Worm (Caenorhabditis elegans): Measurements from ENCODE around the gene sedl-1.

sedl-1 gene

DNA sequence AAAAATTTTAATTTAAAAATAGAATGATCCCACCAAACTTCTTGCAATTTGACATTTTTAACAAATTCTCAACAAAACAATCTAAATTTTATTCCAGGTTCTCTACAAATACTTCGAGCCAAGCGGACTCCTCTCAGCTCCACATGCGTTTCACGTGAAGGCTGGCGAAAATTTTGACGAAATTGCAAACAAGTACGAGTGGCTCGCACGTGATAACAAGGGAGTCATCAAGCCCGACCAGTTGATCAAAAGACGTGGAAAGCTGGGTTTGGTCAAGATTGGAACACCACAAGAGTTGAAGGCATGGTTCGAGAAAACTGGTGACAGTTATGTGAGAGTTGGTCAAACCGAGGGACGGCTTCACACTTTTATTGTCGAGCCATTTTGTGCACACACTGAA, 39.6 kb upstream of the sedl-1 start:
- TF ChIP-seq hnd-1 (tag; optimal IDR thresholded peaks at IDR 0.05) (no peak), sea-1 (GFP tag; conservative IDR thresholded peaks at IDR 0.05) (no peak), flt-1 (GFP tag; IDR thresholded peaks at IDR 0.05) (no peak)

DNA sequence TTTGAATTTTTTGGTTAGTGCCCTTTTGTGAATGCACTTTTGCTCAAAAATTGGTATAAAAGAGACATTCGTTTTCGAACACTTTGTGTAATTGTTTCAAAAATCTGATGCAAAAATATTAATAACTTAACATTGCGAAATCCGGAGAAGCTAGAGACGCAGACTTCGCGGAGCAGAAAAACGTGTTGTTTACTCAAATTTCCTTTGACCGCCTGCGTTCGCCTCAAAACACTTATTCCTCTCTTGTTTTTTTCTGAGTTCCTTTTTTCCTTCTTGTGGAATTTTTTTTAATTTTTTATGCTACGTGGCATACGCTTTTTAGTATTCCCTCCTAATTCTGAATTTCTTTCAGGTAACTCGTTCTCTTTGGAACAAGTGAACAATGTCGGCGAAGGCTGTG, 39.1 kb upstream of the sedl-1 start, which contains the start of gene acly-1:
Gene acly-1 (plus strand): TSS at position 353 of the 400 bp plus-strand sequence.
- TF ChIP-seq ama-1 (optimal IDR thresholded peaks at IDR 0.05) (no peak), scrt-1 (GFP tag; IDR thresholded peaks at IDR 0.05) (no peak), pes-1 (GFP tag; IDR thresholded peaks at IDR 0.05) (no peak), hmbx-1 (tag; optimal IDR thresholded peaks at IDR 0.05) (no peak), ets-7 (tag; optimal IDR thresholded peaks at IDR 0.05) (no peak), tbx-11 (GFP tag; IDR thresholded peaks at IDR 0.05) (no peak), flt-1 (GFP tag; IDR thresholded peaks at IDR 0.05) (no peak), hmg-4 (GFP tag; optimal IDR thresholded peaks at IDR 0.05) (no peak), F13C5.2 (tag; optimal IDR thresholded peaks at IDR 0.05) (no peak), ceh-36 (tag; optimal IDR thresholded peaks at IDR 0.05) (no peak), ceh-13 (GFP tag; optimal IDR thresholded peaks at IDR 0.05) (no peak), sea-1 (GFP tag; conservative IDR thresholded peaks at IDR 0.05) (no peak), B0310.2 (tag; optimal IDR thresholded peaks at IDR 0.05) (no peak), tra-4 (tag; optimal IDR thresholded peaks at IDR 0.05) (no peak), tbx-37 (GFP tag; conservative IDR thresholded peaks at IDR 0.05) (no peak), hnd-1 (tag; optimal IDR thresholded peaks at IDR 0.05) (no peak), aly-1 (tag; optimal IDR thresholded peaks at IDR 0.05) (no peak)

DNA sequence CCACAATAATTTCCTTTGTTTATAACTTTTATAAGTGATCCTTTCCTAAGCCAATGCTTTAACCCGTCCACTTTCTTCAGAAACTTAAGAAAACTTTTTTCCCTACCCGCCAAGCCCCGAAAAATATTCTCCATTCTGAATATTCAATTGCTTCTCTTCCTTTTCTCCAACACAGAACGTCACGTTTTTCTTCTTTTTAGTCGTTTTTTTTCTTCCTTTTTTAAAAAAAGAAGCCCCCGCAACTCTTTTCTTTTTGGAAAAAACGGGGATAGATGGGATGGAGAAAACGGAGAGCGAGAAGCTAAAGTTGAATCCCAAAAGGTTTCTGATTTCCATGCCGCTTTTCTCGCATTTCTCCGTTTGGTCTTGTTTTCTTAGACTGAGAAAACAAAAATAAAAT, 38.5 kb upstream of the sedl-1 start:
- TF ChIP-seq ceh-13 (GFP tag; optimal IDR thresholded peaks at IDR 0.05) (no peak), tbx-37 (GFP tag; conservative IDR thresholded peaks at IDR 0.05) (no peak), F13C5.2 (tag; optimal IDR thresholded peaks at IDR 0.05) (no peak), ets-7 (tag; optimal IDR thresholded peaks at IDR 0.05) (no peak), scrt-1 (GFP tag; IDR thresholded peaks at IDR 0.05) (no peak), tra-4 (tag; optimal IDR thresholded peaks at IDR 0.05) (no peak), hnd-1 (tag; optimal IDR thresholded peaks at IDR 0.05) (no peak), B0310.2 (tag; optimal IDR thresholded peaks at IDR 0.05) (no peak)

DNA sequence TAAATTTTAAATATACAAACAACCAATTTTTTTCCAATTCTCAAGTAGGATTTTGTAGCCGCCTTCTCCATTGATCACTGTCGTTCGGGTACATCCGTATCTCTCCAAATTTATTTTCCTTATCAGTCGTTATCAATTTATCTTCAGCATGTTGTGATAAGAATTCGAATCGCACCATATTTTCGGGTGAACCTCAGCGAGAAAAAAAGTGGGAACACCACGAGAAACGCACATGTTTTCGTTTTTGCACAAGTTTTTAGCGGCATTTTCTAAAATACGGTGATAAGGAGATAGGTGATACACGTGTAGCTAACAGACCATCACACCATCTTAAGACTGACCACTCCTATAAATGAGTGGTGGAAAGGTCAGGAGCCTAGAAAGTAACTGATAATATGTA, 37.9 kb upstream of the sedl-1 start:
- no peak for TF ChIP-seq hmbx-1 (tag; optimal IDR thresholded peaks at IDR 0.05)
- TF ChIP-seq tbx-11 (GFP tag; IDR thresholded peaks at IDR 0.05): no peak
- TF ChIP-seq pes-1 (GFP tag; IDR thresholded peaks at IDR 0.05): no peak
- no peak for TF ChIP-seq ceh-13 (GFP tag; optimal IDR thresholded peaks at IDR 0.05)
- TF ChIP-seq aly-1 (tag; optimal IDR thresholded peaks at IDR 0.05): no peak
- TF ChIP-seq ama-1 (optimal IDR thresholded peaks at IDR 0.05): no peak
- TF ChIP-seq hmg-4 (GFP tag; optimal IDR thresholded peaks at IDR 0.05): no peak
- no peak for TF ChIP-seq F13C5.2 (tag; optimal IDR thresholded peaks at IDR 0.05)
- no peak for TF ChIP-seq tra-4 (tag; optimal IDR thresholded peaks at IDR 0.05)
- no peak for TF ChIP-seq sea-1 (GFP tag; conservative IDR thresholded peaks at IDR 0.05)
- TF ChIP-seq tbx-37 (GFP tag; conservative IDR thresholded peaks at IDR 0.05): no peak
- TF ChIP-seq flt-1 (GFP tag; IDR thresholded peaks at IDR 0.05): no peak

DNA sequence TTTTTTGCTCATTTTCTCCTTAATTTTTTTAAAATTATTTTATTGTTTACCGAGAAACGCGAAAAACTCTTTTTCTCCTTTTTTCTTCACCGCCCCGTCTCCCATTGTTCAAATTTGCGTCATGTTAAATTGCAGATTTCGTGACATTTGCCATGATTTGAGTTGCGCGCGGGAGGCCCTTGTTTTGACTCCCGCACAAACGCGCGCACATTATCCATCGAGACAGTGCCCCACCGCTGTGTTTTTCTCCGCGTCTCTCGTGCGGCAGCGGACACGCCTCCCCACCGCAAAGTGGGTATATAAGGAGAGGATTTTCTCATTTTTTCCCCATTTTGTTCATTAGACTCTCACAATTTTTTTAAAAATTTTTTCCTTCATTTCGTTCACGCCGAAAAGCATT, 35.9 kb upstream of the sedl-1 start:
- no peak for TF ChIP-seq hmg-4 (GFP tag; optimal IDR thresholded peaks at IDR 0.05)
- no peak for TF ChIP-seq aly-1 (tag; optimal IDR thresholded peaks at IDR 0.05)
- no peak for TF ChIP-seq ceh-36 (tag; optimal IDR thresholded peaks at IDR 0.05)
- TF ChIP-seq sea-1 (GFP tag; conservative IDR thresholded peaks at IDR 0.05): no peak
- TF ChIP-seq ets-7 (tag; optimal IDR thresholded peaks at IDR 0.05): no peak
- no peak for TF ChIP-seq flt-1 (GFP tag; IDR thresholded peaks at IDR 0.05)

DNA sequence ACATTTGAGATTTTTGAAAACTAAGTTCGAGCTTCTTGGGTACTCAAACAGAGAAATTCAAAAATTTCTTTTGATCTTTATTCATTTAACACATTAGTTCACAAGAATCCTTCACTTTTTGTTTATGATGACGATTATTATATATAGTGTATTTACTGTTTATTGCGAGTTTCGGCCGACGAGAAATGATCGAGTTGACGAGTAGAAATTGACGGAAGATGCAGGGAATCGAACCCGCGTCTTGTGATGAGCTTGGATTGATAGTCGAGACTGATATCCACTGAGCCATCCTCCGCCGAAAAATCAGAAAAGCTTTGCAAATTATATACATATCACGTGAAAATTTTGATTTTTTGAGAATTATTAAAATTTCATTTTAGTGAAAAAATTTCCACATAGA, 33.7 kb upstream of the sedl-1 start:
- TF ChIP-seq ceh-13 (GFP tag; optimal IDR thresholded peaks at IDR 0.05): no peak
- no peak for TF ChIP-seq hmg-4 (GFP tag; optimal IDR thresholded peaks at IDR 0.05)
- no peak for TF ChIP-seq tra-4 (tag; optimal IDR thresholded peaks at IDR 0.05)
- TF ChIP-seq sea-1 (GFP tag; conservative IDR thresholded peaks at IDR 0.05): no peak
- no peak for TF ChIP-seq B0310.2 (tag; optimal IDR thresholded peaks at IDR 0.05)
- no peak for TF ChIP-seq hnd-1 (tag; optimal IDR thresholded peaks at IDR 0.05)
- no peak for TF ChIP-seq tbx-37 (GFP tag; conservative IDR thresholded peaks at IDR 0.05)
- no peak for TF ChIP-seq ceh-36 (tag; optimal IDR thresholded peaks at IDR 0.05)
- no peak for TF ChIP-seq pes-1 (GFP tag; IDR thresholded peaks at IDR 0.05)
- no peak for TF ChIP-seq tbx-11 (GFP tag; IDR thresholded peaks at IDR 0.05)
- no peak for TF ChIP-seq flt-1 (GFP tag; IDR thresholded peaks at IDR 0.05)
- no peak for TF ChIP-seq aly-1 (tag; optimal IDR thresholded peaks at IDR 0.05)
- no peak for TF ChIP-seq ets-7 (tag; optimal IDR thresholded peaks at IDR 0.05)
- TF ChIP-seq ama-1 (optimal IDR thresholded peaks at IDR 0.05): no peak
- no peak for TF ChIP-seq F13C5.2 (tag; optimal IDR thresholded peaks at IDR 0.05)
- no peak for TF ChIP-seq hmbx-1 (tag; optimal IDR thresholded peaks at IDR 0.05)
- TF ChIP-seq scrt-1 (GFP tag; IDR thresholded peaks at IDR 0.05): no peak

DNA sequence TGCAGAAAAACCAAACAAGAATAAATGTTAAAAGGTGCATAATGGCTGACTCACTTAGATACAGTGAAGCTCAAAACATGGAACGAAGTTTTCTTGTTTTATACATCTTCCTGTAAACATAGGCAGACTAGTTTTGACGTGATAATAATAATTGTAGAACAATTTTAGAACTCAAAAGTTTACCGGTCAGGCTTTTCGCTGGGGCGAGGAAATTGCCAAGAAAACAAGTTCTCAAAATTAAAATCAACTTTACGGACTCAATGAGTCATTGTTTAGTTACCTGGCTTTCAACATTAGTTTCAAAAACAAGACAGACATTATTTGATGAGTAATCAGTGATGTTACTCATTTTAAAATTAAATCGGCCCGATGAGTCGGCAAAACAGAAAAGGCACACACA, 32.8 kb upstream of the sedl-1 start, which contains the start of gene D1005.5:
Gene D1005.5 (minus strand): TSS at position 101 of the 400 bp plus-strand sequence.
- TF ChIP-seq ceh-36 (tag; optimal IDR thresholded peaks at IDR 0.05) (no peak), scrt-1 (GFP tag; IDR thresholded peaks at IDR 0.05) (no peak)

DNA sequence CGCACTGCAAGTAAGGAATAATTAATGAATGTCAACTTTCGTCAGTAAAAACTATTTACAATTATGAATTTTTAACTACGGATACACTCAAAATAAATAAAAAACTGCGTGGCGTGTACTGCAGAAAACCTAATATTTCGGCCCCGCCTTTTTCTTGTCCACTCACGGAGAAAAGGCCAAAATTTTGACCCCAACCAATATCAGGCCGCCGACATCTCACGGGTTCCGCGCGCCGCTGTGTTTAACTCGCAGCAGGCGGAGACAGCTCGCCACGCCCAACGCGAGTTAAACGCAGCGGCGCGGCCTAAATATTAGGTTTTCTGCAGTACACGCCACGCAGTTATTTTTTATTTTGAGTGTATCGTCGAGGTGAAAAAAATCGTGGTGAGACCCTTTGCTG, 31.2 kb upstream of the sedl-1 start:
- TF ChIP-seq hnd-1 (tag; optimal IDR thresholded peaks at IDR 0.05): no peak
- TF ChIP-seq pes-1 (GFP tag; IDR thresholded peaks at IDR 0.05): no peak
- no peak for TF ChIP-seq aly-1 (tag; optimal IDR thresholded peaks at IDR 0.05)
- no peak for TF ChIP-seq F13C5.2 (tag; optimal IDR thresholded peaks at IDR 0.05)
- no peak for TF ChIP-seq ceh-13 (GFP tag; optimal IDR thresholded peaks at IDR 0.05)
- no peak for TF ChIP-seq B0310.2 (tag; optimal IDR thresholded peaks at IDR 0.05)
- no peak for TF ChIP-seq hmbx-1 (tag; optimal IDR thresholded peaks at IDR 0.05)
- TF ChIP-seq ceh-36 (tag; optimal IDR thresholded peaks at IDR 0.05): no peak
- no peak for TF ChIP-seq tbx-37 (GFP tag; conservative IDR thresholded peaks at IDR 0.05)
- TF ChIP-seq sea-1 (GFP tag; conservative IDR thresholded peaks at IDR 0.05): no peak
- TF ChIP-seq tbx-11 (GFP tag; IDR thresholded peaks at IDR 0.05): no peak

Measured in whole organism, early embryonic.